Worm (Caenorhabditis elegans) whole organism, L4 larva: Measurements from ENCODE around the gene cpg-19.
A peak's percentile ranks its signal among the peaks of the same experiment; 100 is the strongest.

Source experiments
- F26F4.8 ChIP-seq: fragments of 200-800 bp; sonication (Bioruptor generic); conservative IDR thresholded peaks from 2 replicates; pipeline ENCODE4 v1.3.6; 2022; ENCODE audit warnings: missing genetic modification characterization, missing compliant biosample characterization
- F37D6.2 ChIP-seq: sonication (generic microtip); optimal IDR thresholded peaks from 2 replicates; lab custom pipeline; 2016; ENCODE audit warnings: mild to moderate bottlenecking, missing genetic modification characterization, missing compliant biosample characterization
- T26A8.4 ChIP-seq: fragments of 200-800 bp; sonication (Bioruptor generic); IDR thresholded peaks from 2 replicates; pipeline ENCODE4 v1.3.6; 2022; ENCODE audit warnings: missing genetic modification characterization, missing compliant biosample characterization
- Y75B8A.6 ChIP-seq: fragments of 200-800 bp; sonication (Bioruptor generic); IDR thresholded peaks from 2 replicates; pipeline ENCODE4 v1.3.6; 2022; ENCODE audit warnings: missing genetic modification reagents, missing genetic modification characterization, missing compliant biosample characterization
- ZK337.2 ChIP-seq: fragments of 200-800 bp; sonication (Bioruptor generic); IDR thresholded peaks from 2 replicates; pipeline ENCODE4 v1.3.6; 2022; ENCODE audit warnings: missing genetic modification reagents, missing genetic modification characterization, missing compliant biosample characterization
- arid-1 ChIP-seq: fragments of 200-800 bp; sonication (Bioruptor generic); conservative IDR thresholded peaks from 2 replicates; pipeline ENCODE4 v1.3.6; 2022; ENCODE audit warnings: missing genetic modification reagents, missing genetic modification characterization, missing compliant biosample characterization
- ceh-20 ChIP-seq: fragments of 200-800 bp; sonication (Bioruptor generic); IDR thresholded peaks from 2 replicates; pipeline ENCODE4 v1.3.6; 2022; ENCODE audit warnings: missing genetic modification reagents, missing genetic modification characterization, missing compliant biosample characterization
- ceh-28 ChIP-seq: fragments of 150-350 bp; optimal IDR thresholded peaks from 2 replicates; lab custom pipeline; 2014; ENCODE audit warnings: missing biosample characterization, missing genetic modification reagents, missing genetic modification characterization
- ceh-44 ChIP-seq: fragments of 200-800 bp; sonication (Bioruptor generic); IDR thresholded peaks from 2 replicates; pipeline ENCODE4 v1.3.6; 2022; ENCODE audit warnings: missing genetic modification reagents, missing genetic modification characterization, missing compliant biosample characterization
- ceh-62 ChIP-seq: sonication (generic microtip); optimal IDR thresholded peaks from 2 replicates; lab custom pipeline; 2017; ENCODE audit warnings: missing biosample characterization, missing genetic modification characterization
- daf-16 ChIP-seq, 3 experiments: sonication (generic microtip); optimal IDR thresholded peaks; 2 replicates each; lab custom pipeline; 2016 to 2017; ENCODE audit warnings: missing genetic modification characterization in 3 of 3, missing genetic modification reagents in 3 of 3, mild to moderate bottlenecking in 2 of 3, missing compliant biosample characterization in 2 of 3, missing biosample characterization in 1 of 3, moderate library complexity in 1 of 3
- daf-19 ChIP-seq: fragments of 200-800 bp; sonication (Bioruptor generic); conservative IDR thresholded peaks from 2 replicates; pipeline ENCODE4 v1.3.6; 2022; ENCODE audit warnings: missing genetic modification characterization, missing compliant biosample characterization
- dmd-6 ChIP-seq: fragments of 200-800 bp; sonication (Bioruptor generic); IDR thresholded peaks from 2 replicates; pipeline ENCODE4 v1.3.6; 2022; ENCODE audit warnings: missing genetic modification reagents, missing genetic modification characterization, missing compliant biosample characterization
- dmd-8 ChIP-seq: fragments of 200-800 bp; sonication (Bioruptor generic); IDR thresholded peaks from 2 replicates; pipeline ENCODE4 v1.3.6; 2022; ENCODE audit warnings: missing genetic modification characterization, missing compliant biosample characterization
- dmd-9 ChIP-seq: fragments of 200-800 bp; sonication (Bioruptor generic); IDR thresholded peaks from 2 replicates; pipeline ENCODE4 v1.3.6; 2022; ENCODE audit warnings: missing genetic modification reagents, missing genetic modification characterization, missing compliant biosample characterization
- duxl-1 ChIP-seq: sonication (generic microtip); optimal IDR thresholded peaks from 2 replicates; lab custom pipeline; 2016; ENCODE audit warnings: mild to moderate bottlenecking, missing genetic modification characterization, moderate library complexity, missing compliant biosample characterization; ENCODE audit not compliant: poor library complexity
- dve-1 ChIP-seq: sonication (generic microtip); optimal IDR thresholded peaks from 2 replicates; lab custom pipeline; 2017; ENCODE audit warnings: antibody characterized with exemption, mild to moderate bottlenecking, missing genetic modification characterization, missing compliant biosample characterization; ENCODE audit not compliant: insufficient read depth
- egl-43 ChIP-seq: fragments of 200-800 bp; sonication (Bioruptor generic); IDR thresholded peaks from 2 replicates; pipeline ENCODE4 v1.3.6; 2022; ENCODE audit warnings: missing genetic modification reagents, missing genetic modification characterization, missing compliant biosample characterization
- hlh-11 ChIP-seq: fragments of 200-800 bp; sonication (Bioruptor generic); optimal IDR thresholded peaks from 2 replicates; lab custom pipeline; 2018; ENCODE audit warnings: mild to moderate bottlenecking, missing genetic modification characterization, missing compliant biosample characterization
- hlh-30 ChIP-seq: sonication (generic microtip); optimal IDR thresholded peaks from 2 replicates; lab custom pipeline; 2017; ENCODE audit warnings: antibody characterized with exemption, mild to moderate bottlenecking, missing genetic modification characterization, missing compliant biosample characterization; ENCODE audit not compliant: insufficient read depth
- jun-1 ChIP-seq: fragments of 150-350 bp; optimal IDR thresholded peaks from 2 replicates; lab custom pipeline; 2014; ENCODE audit warnings: missing biosample characterization, missing genetic modification reagents, missing genetic modification characterization
- lim-7 ChIP-seq: fragments of 200-800 bp; sonication (Bioruptor generic); IDR thresholded peaks from 2 replicates; pipeline ENCODE4 v1.3.6; 2022; ENCODE audit warnings: missing genetic modification characterization, missing compliant biosample characterization
- lin-15B ChIP-seq: fragments of 150-350 bp; sonication (generic microtip); optimal IDR thresholded peaks from 3 replicates; lab custom pipeline; 2014; ENCODE audit warnings: missing biosample characterization, missing genetic modification characterization
- lin-38 ChIP-seq: fragments of 200-800 bp; sonication (Bioruptor generic); IDR thresholded peaks from 2 replicates; pipeline ENCODE4 v1.3.6; 2022; ENCODE audit warnings: missing genetic modification reagents, missing genetic modification characterization, missing compliant biosample characterization
- lin-39 ChIP-seq: fragments of 150-350 bp; optimal IDR thresholded peaks from 2 replicates; lab custom pipeline; 2014; ENCODE audit warnings: missing biosample characterization, missing genetic modification reagents, missing genetic modification characterization
- lir-3 ChIP-seq: sonication (generic microtip); optimal IDR thresholded peaks from 2 replicates; lab custom pipeline; 2016; ENCODE audit warnings: mild to moderate bottlenecking, missing genetic modification characterization, missing compliant biosample characterization
- madf-9 ChIP-seq: fragments of 200-800 bp; sonication (Bioruptor generic); conservative IDR thresholded peaks from 2 replicates; pipeline ENCODE4 v1.3.6; 2022; ENCODE audit warnings: missing genetic modification reagents, missing genetic modification characterization, missing compliant biosample characterization
- mdl-1 ChIP-seq, 2 experiments: fragments of 150-350 bp in 1 of 2; sonication (generic microtip) in 1 of 2; optimal IDR thresholded peaks; 2 replicates each; lab custom pipeline; 2014 to 2017; ENCODE audit warnings: missing biosample characterization in 2 of 2, missing genetic modification characterization in 2 of 2
- mdt-29 ChIP-seq: fragments of 200-800 bp; sonication (Bioruptor generic); IDR thresholded peaks from 2 replicates; pipeline ENCODE4 v1.3.6; 2022; ENCODE audit warnings: missing genetic modification reagents, missing genetic modification characterization, missing compliant biosample characterization
- mep-1 ChIP-seq: fragments of 150-350 bp; sonication (generic microtip); optimal IDR thresholded peaks from 3 replicates; lab custom pipeline; 2014; ENCODE audit warnings: missing biosample characterization, missing genetic modification characterization
- mes-2 ChIP-seq: sonication (generic microtip); optimal IDR thresholded peaks from 2 replicates; lab custom pipeline; 2016; ENCODE audit warnings: missing genotype, mild to moderate bottlenecking, missing genetic modification characterization, missing compliant biosample characterization; ENCODE audit not compliant: poor library complexity, severe bottlenecking
- nhr-10 ChIP-seq: fragments of 150-350 bp; optimal IDR thresholded peaks from 2 replicates; lab custom pipeline; 2014; ENCODE audit warnings: missing biosample characterization, missing genetic modification characterization
- nhr-11 ChIP-seq: fragments of 150-350 bp; optimal IDR thresholded peaks from 2 replicates; lab custom pipeline; 2014; ENCODE audit warnings: missing biosample characterization, missing genetic modification characterization
- nhr-237 ChIP-seq: sonication (generic microtip); optimal IDR thresholded peaks from 2 replicates; lab custom pipeline; 2017; ENCODE audit warnings: missing biosample characterization, missing genetic modification characterization
- nhr-28 ChIP-seq: fragments of 150-350 bp; optimal IDR thresholded peaks from 2 replicates; lab custom pipeline; 2014; ENCODE audit warnings: missing biosample characterization, missing genetic modification characterization
- nhr-42 ChIP-seq: fragments of 200-800 bp; sonication (Bioruptor generic); IDR thresholded peaks from 2 replicates; pipeline ENCODE4 v1.3.6; 2022; ENCODE audit warnings: missing genetic modification characterization, missing compliant biosample characterization
- nhr-76 ChIP-seq: fragments of 150-350 bp; optimal IDR thresholded peaks from 2 replicates; lab custom pipeline; 2014; ENCODE audit warnings: missing biosample characterization, missing genetic modification characterization
- pha-4 ChIP-seq, 2 experiments: fragments of 150-350 bp in 1 of 2; fragments of 200-800 bp in 1 of 2; sonication (Bioruptor generic) in 1 of 2; IDR thresholded peaks in 1 of 2; optimal IDR thresholded peaks in 1 of 2; 2 replicates each; pipeline versions ENCODE4 v1.3.6 to Lab custom; 2014 to 2022; ENCODE audit warnings: missing genetic modification characterization in 2 of 2, missing genetic modification reagents in 2 of 2, missing biosample characterization in 1 of 2, missing compliant biosample characterization in 1 of 2
- saeg-2 ChIP-seq: fragments of 200-800 bp; sonication (Bioruptor generic); IDR thresholded peaks from 2 replicates; pipeline ENCODE4 v1.3.6; 2022; ENCODE audit warnings: missing genetic modification reagents, missing genetic modification characterization, missing compliant biosample characterization
- snpc-4 ChIP-seq: fragments of 150-350 bp; optimal IDR thresholded peaks from 2 replicates; lab custom pipeline; 2014; ENCODE audit warnings: missing biosample characterization, missing genetic modification characterization
- tra-1 ChIP-seq: fragments of 200-800 bp; sonication (Bioruptor generic); IDR thresholded peaks from 2 replicates; pipeline ENCODE4 v1.3.6; 2022; ENCODE audit warnings: missing genetic modification reagents, missing genetic modification characterization, missing compliant biosample characterization
- vab-7 ChIP-seq: fragments of 200-800 bp; sonication (Bioruptor generic); IDR thresholded peaks from 2 replicates; pipeline ENCODE4 v1.3.6; 2022; ENCODE audit warnings: missing genetic modification reagents, missing genetic modification characterization, missing compliant biosample characterization
- zip-11 ChIP-seq: fragments of 200-800 bp; sonication (Bioruptor generic); IDR thresholded peaks from 2 replicates; pipeline ENCODE4 v1.3.6; 2022; ENCODE audit warnings: missing genetic modification characterization, missing compliant biosample characterization
- ztf-11 ChIP-seq: fragments of 150-350 bp; optimal IDR thresholded peaks from 2 replicates; lab custom pipeline; 2014; ENCODE audit warnings: missing biosample characterization, missing genetic modification characterization
- ztf-7 ChIP-seq: fragments of 150-350 bp; optimal IDR thresholded peaks from 2 replicates; lab custom pipeline; 2014; ENCODE audit warnings: missing biosample characterization, missing genetic modification characterization

The cpg-19 gene

DNA sequence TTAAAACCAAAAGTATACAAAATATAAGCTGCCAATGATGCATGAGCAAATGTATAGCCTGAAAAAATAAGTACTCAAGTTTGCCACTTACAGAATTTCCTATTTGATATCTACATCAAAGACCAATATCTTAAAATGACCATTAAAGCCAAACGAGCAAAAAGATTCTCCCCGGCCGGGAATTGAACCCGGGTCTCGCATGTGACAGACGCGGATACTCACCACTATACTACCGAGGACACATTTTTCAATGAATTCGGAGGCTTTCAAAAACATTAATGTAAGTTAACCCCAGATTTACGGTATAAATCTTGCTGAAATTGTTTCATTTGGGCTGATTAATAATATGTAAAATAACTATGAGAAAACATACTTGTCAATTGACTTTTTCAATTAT, 3.5 kb upstream of the cpg-19 start:
- TF ChIP-seq zip-11 (GFP tag; lab: Robert Waterston, UW) (no peak), vab-7 (GFP tag; lab: Robert Waterston, UW) (peak; percentile 41; the same call in 1 of the 2 replicates), F26F4.8 (GFP tag; lab: Robert Waterston, UW) (0 out of 2 replicates have a peak, but pooled peaks have one; percentile 46), T26A8.4 (no peak), lim-7 (GFP tag; lab: Robert Waterston, UW) (peak; percentile 70), hlh-30 (peak; percentile 66), madf-9 (GFP tag; lab: Robert Waterston, UW) (peak; percentile 32; the same call in 1 of the 2 replicates), dmd-8 (GFP tag; lab: Robert Waterston, UW) (0 out of 2 replicates have a peak, but pooled peaks have one; percentile 38), dmd-6 (peak; percentile 11; the same call in 1 of the 2 replicates), ceh-28 (tag; lab: Kevin White, UChicago) (no peak), arid-1 (GFP tag; lab: Robert Waterston, UW) (0 out of 2 replicates have a peak, but pooled peaks have one; percentile 12), pha-4 (GFP tag; IDR thresholded peaks at IDR 0.05; lab: Robert Waterston, UW) (peak; percentile 16; the same call in 1 of the 2 replicates), pha-4 (tag; optimal IDR thresholded peaks at IDR 0.05; lab: Kevin White, UChicago) (no peak), nhr-28 (tag; lab: Kevin White, UChicago) (no peak), ceh-44 (GFP tag; lab: Robert Waterston, UW) (0 out of 2 replicates have a peak, but pooled peaks have one; percentile 8), daf-16 (GFP tag; optimal IDR thresholded peaks at IDR 0.05; lab: Kevin White, UChicago) (peak in 1 of 2 experiments; percentile 29), daf-16 (tag; optimal IDR thresholded peaks at IDR 0.05; lab: Kevin White, UChicago) (no peak), mes-2 (peak; percentile 45), egl-43 (peak; percentile 58), dve-1 (peak; percentile 5), lir-3 (tag; lab: Kevin White, UChicago) (no peak), nhr-11 (no peak), lin-38 (GFP tag; lab: Robert Waterston, UW) (peak; percentile 5; the same call in 1 of the 2 replicates), ZK337.2 (GFP tag; lab: Robert Waterston, UW) (no peak), mdl-1 (tag; optimal IDR thresholded peaks at IDR 0.05; lab: Kevin White, UChicago) (no peak), nhr-76 (no peak), ztf-7 (tag; lab: Kevin White, UChicago) (no peak), mdt-29 (GFP tag; lab: Robert Waterston, UW) (0 out of 2 replicates have a peak, but pooled peaks have one; percentile 13), tra-1 (GFP tag; lab: Robert Waterston, UW) (0 out of 2 replicates have a peak, but pooled peaks have one; percentile 29), daf-19 (no peak), ceh-20 (GFP tag; lab: Robert Waterston, UW) (0 out of 2 replicates have a peak, but pooled peaks have one; percentile 8), dmd-9 (GFP tag; lab: Robert Waterston, UW) (no peak)
- TF ChIP-seq, all 104 proteins: peak for 18

DNA sequence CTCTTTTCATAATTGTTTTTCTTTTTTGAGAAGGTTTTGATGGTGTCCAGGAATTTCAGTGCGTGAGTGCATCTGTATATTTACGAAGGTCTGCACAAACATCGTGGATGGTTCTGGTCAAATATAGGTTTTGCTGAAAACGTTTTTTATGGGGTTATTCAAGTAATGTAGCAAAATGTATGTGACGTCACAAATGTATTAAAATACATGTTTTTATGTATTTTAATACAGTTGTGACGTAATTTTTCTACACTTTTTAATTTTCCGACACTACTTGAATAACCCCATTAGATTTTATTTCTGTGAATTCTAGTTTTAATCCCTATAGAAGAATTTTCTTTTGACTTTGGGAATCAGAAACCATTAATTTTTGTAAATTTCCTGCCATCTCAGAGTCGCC, 2.9 kb upstream of the cpg-19 start:
- TF ChIP-seq Y75B8A.6 (GFP tag; lab: Robert Waterston, UW): no peak

DNA sequence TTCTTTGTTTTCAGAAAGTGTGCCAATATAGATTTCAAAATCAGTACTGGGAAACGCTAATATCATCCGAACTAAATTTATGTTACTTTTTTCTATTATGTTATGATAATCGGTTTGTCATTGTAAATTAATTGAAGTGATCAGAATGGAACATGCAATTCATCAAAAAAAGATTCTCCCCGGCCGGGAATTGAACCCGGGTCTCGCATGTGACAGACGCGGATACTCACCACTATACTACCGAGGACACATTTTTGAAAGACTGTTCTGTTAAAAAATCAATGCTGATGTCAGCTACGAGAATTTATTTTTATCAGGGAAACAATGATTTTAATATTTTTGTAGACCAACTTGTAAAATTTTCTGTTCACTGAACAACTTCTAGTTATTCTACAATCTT, 2.4 kb upstream of the cpg-19 start:
- peak; percentile 35 for TF ChIP-seq dmd-6
- TF ChIP-seq ztf-11: no peak
- peak; percentile 37 for TF ChIP-seq mep-1 (tag; lab: Kevin White, UChicago)
- TF ChIP-seq snpc-4 (tag; lab: Kevin White, UChicago): no peak
- no peak for TF ChIP-seq nhr-42 (GFP tag; lab: Robert Waterston, UW)
- TF ChIP-seq jun-1 (tag; lab: Kevin White, UChicago): no peak
- peak; percentile 88 for TF ChIP-seq egl-43
- no peak for TF ChIP-seq F37D6.2
- peak; percentile 14 for TF ChIP-seq nhr-28 (tag; lab: Kevin White, UChicago)
- no peak for TF ChIP-seq lin-15B (tag; lab: Kevin White, UChicago)
- no peak for TF ChIP-seq lin-39
- no peak for TF ChIP-seq saeg-2
- no peak for TF ChIP-seq nhr-10 (tag; lab: Kevin White, UChicago)
- TF ChIP-seq pha-4 (GFP tag; IDR thresholded peaks at IDR 0.05; lab: Robert Waterston, UW): peak; percentile 81
- no peak for TF ChIP-seq pha-4 (tag; optimal IDR thresholded peaks at IDR 0.05; lab: Kevin White, UChicago)
- no peak for TF ChIP-seq ceh-62
- peak; percentile 21 for TF ChIP-seq hlh-11 (tag; lab: Kevin White, UChicago)
- peak; percentile 71 for TF ChIP-seq tra-1 (GFP tag; lab: Robert Waterston, UW)
- TF ChIP-seq dmd-8 (GFP tag; lab: Robert Waterston, UW): peak; percentile 75; the same call in 1 of the 2 replicates
- TF ChIP-seq dve-1: peak; percentile 49
- TF ChIP-seq mdt-29 (GFP tag; lab: Robert Waterston, UW): 0 out of 2 replicates have a peak, but pooled peaks have one; percentile 11
- TF ChIP-seq duxl-1 (tag; lab: Kevin White, UChicago): peak; percentile 83
- TF ChIP-seq daf-16 (GFP tag; optimal IDR thresholded peaks at IDR 0.05; lab: Kevin White, UChicago): peak; percentile 5 to 91
- peak; percentile 46 for TF ChIP-seq daf-16 (tag; optimal IDR thresholded peaks at IDR 0.05; lab: Kevin White, UChicago)
- peak; percentile 67; the same call in 1 of the 2 replicates for TF ChIP-seq arid-1 (GFP tag; lab: Robert Waterston, UW)
- TF ChIP-seq nhr-237 (tag; lab: Kevin White, UChicago): no peak
